Worm (Caenorhabditis elegans) whole organism, L3 larva: ENCODE data around the gene alkb-7.
A peak's percentile ranks its signal among the peaks of the same experiment; 100 is the strongest.

Source experiments
- R02D3.7 ChIP-seq: fragments of 150-350 bp; optimal IDR thresholded peaks from 2 replicates; lab custom pipeline; 2014; ENCODE audit warnings: missing biosample characterization, missing genetic modification characterization
- ZK546.5 ChIP-seq: sonication (generic microtip); optimal IDR thresholded peaks from 2 replicates; lab custom pipeline; 2017; ENCODE audit warnings: missing biosample characterization, missing genetic modification characterization
- aly-2 ChIP-seq: fragments of 150-350 bp; optimal IDR thresholded peaks from 2 replicates; lab custom pipeline; 2014; ENCODE audit warnings: missing biosample characterization, missing genetic modification characterization
- ama-1 ChIP-seq: fragments of 150-350 bp; optimal IDR thresholded peaks from 2 replicates; lab custom pipeline; 2018
- ceh-16 ChIP-seq: sonication (generic microtip); optimal IDR thresholded peaks from 2 replicates; lab custom pipeline; 2017; ENCODE audit warnings: missing biosample characterization, missing genetic modification characterization
- ceh-28 ChIP-seq: fragments of 150-350 bp; optimal IDR thresholded peaks from 2 replicates; lab custom pipeline; 2014; ENCODE audit warnings: missing biosample characterization, missing genetic modification reagents, missing genetic modification characterization
- ceh-82 ChIP-seq: fragments of 150-350 bp; optimal IDR thresholded peaks from 2 replicates; lab custom pipeline; 2014; ENCODE audit warnings: missing biosample characterization, missing genetic modification characterization
- ceh-9 ChIP-seq: sonication (generic microtip); optimal IDR thresholded peaks from 2 replicates; lab custom pipeline; 2018; ENCODE audit warnings: missing biosample characterization, missing genetic modification characterization
- daf-12 ChIP-seq: fragments of 150-350 bp; optimal IDR thresholded peaks from 2 replicates; lab custom pipeline; 2014; ENCODE audit warnings: missing biosample characterization, missing genetic modification reagents, missing genetic modification characterization
- egl-27 ChIP-seq: sonication (generic microtip); optimal IDR thresholded peaks from 4 replicates; lab custom pipeline; 2017; ENCODE audit warnings: missing biosample characterization, missing genetic modification reagents, missing genetic modification characterization
- egl-5 ChIP-seq: fragments of 150-350 bp; optimal IDR thresholded peaks from 2 replicates; lab custom pipeline; 2017; ENCODE audit warnings: missing biosample characterization, missing genetic modification reagents, missing genetic modification characterization, inconsistent platforms
- elt-1 ChIP-seq: fragments of 150-350 bp; optimal IDR thresholded peaks from 2 replicates; lab custom pipeline; 2014; ENCODE audit warnings: missing biosample characterization, missing genetic modification characterization
- elt-2 ChIP-seq: sonication (generic microtip); optimal IDR thresholded peaks from 2 replicates; lab custom pipeline; 2016; ENCODE audit warnings: missing genetic modification reagents, mild to moderate bottlenecking, missing genetic modification characterization, missing compliant biosample characterization
- elt-3 ChIP-seq, 3 experiments: fragments of 150-350 bp in 1 of 3; sonication (generic microtip) in 2 of 3; optimal IDR thresholded peaks; 2 replicates in 2 of 3; 4 replicates in 1 of 3; lab custom pipeline; 2014 to 2017; ENCODE audit warnings: missing biosample characterization in 3 of 3, missing genetic modification characterization in 3 of 3
- eor-1 ChIP-seq, 2 experiments: fragments of 150-350 bp; optimal IDR thresholded peaks; 2 replicates each; lab custom pipeline; 2014 to 2018; ENCODE audit warnings: missing biosample characterization in 2 of 2, missing genetic modification characterization in 2 of 2
- fkh-10 ChIP-seq: sonication (generic microtip); optimal IDR thresholded peaks from 2 replicates; lab custom pipeline; 2017; ENCODE audit warnings: missing biosample characterization, missing genetic modification reagents, missing genetic modification characterization
- fkh-2 ChIP-seq: fragments of 150-350 bp; optimal IDR thresholded peaks from 2 replicates; lab custom pipeline; 2014; ENCODE audit warnings: missing biosample characterization, missing genetic modification reagents, missing genetic modification characterization
- fos-1 ChIP-seq: fragments of 150-350 bp; optimal IDR thresholded peaks from 2 replicates; lab custom pipeline; 2014; ENCODE audit warnings: missing biosample characterization, missing genetic modification characterization
- hmg-11 ChIP-seq: sonication (generic microtip); optimal IDR thresholded peaks from 2 replicates; lab custom pipeline; 2016; ENCODE audit warnings: missing genetic modification characterization, missing compliant biosample characterization
- jun-1 ChIP-seq: fragments of 150-350 bp; optimal IDR thresholded peaks from 2 replicates; lab custom pipeline; 2014; ENCODE audit warnings: missing biosample characterization, missing genetic modification reagents, missing genetic modification characterization
- lin-15B ChIP-seq: fragments of 150-350 bp; optimal IDR thresholded peaks from 2 replicates; lab custom pipeline; 2014; ENCODE audit warnings: missing biosample characterization, missing genetic modification characterization
- lin-39 ChIP-seq: fragments of 150-350 bp; optimal IDR thresholded peaks from 2 replicates; lab custom pipeline; 2018; ENCODE audit warnings: missing biosample characterization, missing genetic modification reagents, missing genetic modification characterization
- lsy-12 ChIP-seq: sonication (generic microtip); optimal IDR thresholded peaks from 2 replicates; lab custom pipeline; 2016; ENCODE audit warnings: mild to moderate bottlenecking, missing genetic modification characterization, missing compliant biosample characterization
- mdl-1 ChIP-seq: fragments of 150-350 bp; optimal IDR thresholded peaks from 2 replicates; lab custom pipeline; 2014; ENCODE audit warnings: missing biosample characterization, missing genetic modification characterization
- mml-1 ChIP-seq: fragments of 150-350 bp; sonication (generic microtip); optimal IDR thresholded peaks from 3 replicates; lab custom pipeline; 2014; ENCODE audit warnings: missing biosample characterization, missing genetic modification characterization
- nfya-1 ChIP-seq: sonication (generic microtip); optimal IDR thresholded peaks from 2 replicates; lab custom pipeline; 2017; ENCODE audit warnings: missing genetic modification characterization, mild to moderate bottlenecking, missing compliant biosample characterization, antibody characterized with exemption, moderate library complexity; ENCODE audit not compliant: insufficient read depth
- nhr-11 ChIP-seq: fragments of 150-350 bp; optimal IDR thresholded peaks from 2 replicates; lab custom pipeline; 2014; ENCODE audit warnings: missing biosample characterization, missing genetic modification characterization
- nhr-12 ChIP-seq: fragments of 150-350 bp; optimal IDR thresholded peaks from 2 replicates; lab custom pipeline; 2014; ENCODE audit warnings: missing biosample characterization, missing genetic modification characterization
- nhr-23 ChIP-seq: fragments of 150-350 bp; optimal IDR thresholded peaks from 2 replicates; lab custom pipeline; 2014; ENCODE audit warnings: missing biosample characterization, missing genetic modification reagents, missing genetic modification characterization
- nhr-237 ChIP-seq: fragments of 150-350 bp; optimal IDR thresholded peaks from 2 replicates; lab custom pipeline; 2014; ENCODE audit warnings: missing biosample characterization, missing genetic modification characterization
- nhr-25 ChIP-seq: sonication (generic microtip); optimal IDR thresholded peaks from 2 replicates; lab custom pipeline; 2017; ENCODE audit warnings: missing biosample characterization, missing genetic modification characterization
- nhr-28 ChIP-seq: fragments of 150-350 bp; optimal IDR thresholded peaks from 2 replicates; lab custom pipeline; 2014; ENCODE audit warnings: missing biosample characterization, missing genetic modification characterization
- nhr-43 ChIP-seq: sonication (generic microtip); optimal IDR thresholded peaks from 2 replicates; lab custom pipeline; 2016; ENCODE audit warnings: mild to moderate bottlenecking, missing genetic modification characterization, missing compliant biosample characterization; ENCODE audit not compliant: poor library complexity, severe bottlenecking
- nhr-67 ChIP-seq: fragments of 150-350 bp; optimal IDR thresholded peaks from 2 replicates; lab custom pipeline; 2014; ENCODE audit warnings: missing biosample characterization, missing genetic modification characterization
- nhr-76 ChIP-seq: fragments of 150-350 bp; sonication (generic microtip); optimal IDR thresholded peaks from 5 replicates; lab custom pipeline; 2014; ENCODE audit warnings: missing biosample characterization, missing genetic modification characterization
- nhr-77 ChIP-seq: fragments of 150-350 bp; optimal IDR thresholded peaks from 2 replicates; lab custom pipeline; 2014; ENCODE audit warnings: missing biosample characterization, missing genetic modification characterization
- pha-4 ChIP-seq: fragments of 150-350 bp; optimal IDR thresholded peaks from 2 replicates; lab custom pipeline; 2014; ENCODE audit warnings: missing biosample characterization, missing genetic modification reagents, missing genetic modification characterization
- pqm-1 ChIP-seq: fragments of 150-350 bp; optimal IDR thresholded peaks from 2 replicates; lab custom pipeline; 2017; ENCODE audit warnings: missing biosample characterization, missing genetic modification characterization, inconsistent platforms
- sea-2 ChIP-seq: fragments of 150-350 bp; sonication (generic microtip); optimal IDR thresholded peaks from 4 replicates; lab custom pipeline; 2014; ENCODE audit warnings: missing biosample characterization, missing genetic modification reagents, missing genetic modification characterization
- skn-1 ChIP-seq: fragments of 150-350 bp; optimal IDR thresholded peaks from 2 replicates; lab custom pipeline; 2014; ENCODE audit warnings: missing biosample characterization, missing genetic modification characterization
- snpc-4 ChIP-seq: fragments of 150-350 bp; optimal IDR thresholded peaks from 2 replicates; lab custom pipeline; 2014; ENCODE audit warnings: missing biosample characterization, missing genetic modification characterization
- tbx-2 ChIP-seq: sonication (generic microtip); optimal IDR thresholded peaks from 2 replicates; lab custom pipeline; 2016; ENCODE audit warnings: mild to moderate bottlenecking, missing genetic modification characterization, missing compliant biosample characterization
- unc-39 ChIP-seq: sonication (generic microtip); optimal IDR thresholded peaks from 4 replicates; lab custom pipeline; 2017; ENCODE audit warnings: missing biosample characterization, missing genetic modification characterization
- unc-62 ChIP-seq: fragments of 150-350 bp; sonication (generic microtip); optimal IDR thresholded peaks from 4 replicates; lab custom pipeline; 2014; ENCODE audit warnings: missing biosample characterization, missing genetic modification reagents, missing genetic modification characterization
- zag-1 ChIP-seq: fragments of 150-350 bp; optimal IDR thresholded peaks from 2 replicates; lab custom pipeline; 2014; ENCODE audit warnings: missing biosample characterization, missing genetic modification characterization
- ztf-11 ChIP-seq: fragments of 150-350 bp; optimal IDR thresholded peaks from 2 replicates; lab custom pipeline; 2014; ENCODE audit warnings: missing biosample characterization, missing genetic modification characterization
- ztf-4 ChIP-seq: fragments of 150-350 bp; optimal IDR thresholded peaks from 2 replicates; lab custom pipeline; 2014; ENCODE audit warnings: missing biosample characterization, missing genetic modification characterization

Gene alkb-7

ce11 chrII:12799364-12799763 lies 11.4 kb upstream of the alkb-7 start:
- no peak for TF ChIP-seq snpc-4 (tag; lab: Kevin White, UChicago)
- TF ChIP-seq nhr-23 (tag; lab: Kevin White, UChicago): no peak
- no peak for TF ChIP-seq fkh-10 (GFP tag; lab: Kevin White, UChicago)
- no peak for TF ChIP-seq mdl-1 (tag; lab: Kevin White, UChicago)
- no peak for TF ChIP-seq egl-27
- no peak for TF ChIP-seq daf-12 (tag; lab: Kevin White, UChicago)
- TF ChIP-seq nhr-76 (tag; lab: Kevin White, UChicago): no peak
- TF ChIP-seq egl-5 (tag; lab: Kevin White, UChicago): no peak
- TF ChIP-seq nhr-12 (tag; lab: Kevin White, UChicago): no peak
- no peak for TF ChIP-seq skn-1 (tag; lab: Kevin White, UChicago)
- TF ChIP-seq R02D3.7 (tag; lab: Kevin White, UChicago): no peak
- TF ChIP-seq aly-2 (tag; lab: Kevin White, UChicago): no peak
- no peak for TF ChIP-seq nhr-25
- no peak for TF ChIP-seq zag-1

- TF ChIP-seq ztf-4 (tag; lab: Kevin White, UChicago) (peak; percentile 80), ztf-11 (tag; lab: Kevin White, UChicago) (no peak), lin-39 (tag; lab: Kevin White, UChicago) (no peak), nhr-76 (tag; lab: Kevin White, UChicago) (no peak), snpc-4 (tag; lab: Kevin White, UChicago) (peak; percentile 48), zag-1 (no peak), ceh-9 (tag; lab: Kevin White, UChicago) (no peak), nhr-25 (peak; percentile 87), tbx-2 (tag; lab: Kevin White, UChicago) (peak; percentile 58), nhr-12 (tag; lab: Kevin White, UChicago) (no peak), ceh-16 (tag; lab: Kevin White, UChicago) (no peak), nhr-67 (no peak), eor-1 (tag; optimal IDR thresholded peaks at IDR 0.05; lab: Kevin White, UChicago) (no peak), aly-2 (tag; lab: Kevin White, UChicago) (no peak), daf-12 (tag; lab: Kevin White, UChicago) (no peak), lsy-12 (tag; lab: Kevin White, UChicago) (peak; percentile 71), nhr-77 (peak; percentile 11), elt-2 (tag; lab: Kevin White, UChicago) (peak; percentile 95), fos-1 (peak; percentile 14), ama-1 (lab: Kevin White, UChicago) (no peak), fkh-10 (GFP tag; lab: Kevin White, UChicago) (no peak), elt-3 (tag; optimal IDR thresholded peaks at IDR 0.05; lab: Kevin White, UChicago) (peak in 1 of 3 experiments; percentile 71), nhr-11 (peak; percentile 69), unc-39 (tag; lab: Kevin White, UChicago) (no peak), nfya-1 (tag; lab: Kevin White, UChicago) (peak; percentile 90), nhr-43 (tag; lab: Kevin White, UChicago) (peak; percentile 96), egl-5 (tag; lab: Kevin White, UChicago) (no peak), skn-1 (tag; lab: Kevin White, UChicago) (no peak), ceh-28 (tag; lab: Kevin White, UChicago) (peak; percentile 73), mml-1 (tag; lab: Kevin White, UChicago) (no peak), ceh-82 (tag; lab: Kevin White, UChicago) (no peak), hmg-11 (tag; lab: Kevin White, UChicago) (peak; percentile 2), jun-1 (tag; lab: Kevin White, UChicago) (peak; percentile 87), nhr-237 (tag; lab: Kevin White, UChicago) (no peak), mdl-1 (tag; lab: Kevin White, UChicago) (peak; percentile 76), R02D3.7 (tag; lab: Kevin White, UChicago) (peak; percentile 49), fkh-2 (tag; lab: Kevin White, UChicago) (no peak), elt-1 (tag; lab: Kevin White, UChicago) (peak; percentile 68), lin-15B (tag; lab: Kevin White, UChicago) (peak; percentile 24), nhr-23 (tag; lab: Kevin White, UChicago) (peak; percentile 87), nhr-28 (peak; percentile 5), sea-2 (no peak), ZK546.5 (tag; lab: Kevin White, UChicago) (no peak), unc-62 (GFP tag; lab: Kevin White, UChicago) (no peak), egl-27 (peak; percentile 58), pqm-1 (tag; lab: Kevin White, UChicago) (peak; percentile 94), pha-4 (peak; percentile 82)
These were observed 10.9 kb upstream of the alkb-7 start for ce11 chrII:12798814-12799213.
